Fruit fly (Drosophila melanogaster) whole organism, embryonic: Measurements from ENCODE around the gene CG34253.

Source experiments
- Atf-2 ChIP-seq: fragments of 200-800 bp; sonication (Bioruptor generic); optimal IDR thresholded peaks from 2 replicates; lab custom pipeline; 2016; ENCODE audit warnings: missing biosample characterization, missing genetic modification characterization
- CG10366 ChIP-seq: fragments of 200-800 bp; sonication (Bioruptor generic); IDR thresholded peaks from 2 replicates; pipeline ENCODE4 v1.3.6; 2022; ENCODE audit warnings: missing biosample characterization, missing genetic modification characterization
- CG10431 ChIP-seq: fragments of 200-800 bp; sonication (Bioruptor generic); optimal IDR thresholded peaks from 3 replicates; lab custom pipeline; 2018; ENCODE audit warnings: missing biosample characterization, mild to moderate bottlenecking, missing genetic modification characterization
- CG14710 ChIP-seq: fragments of 200-800 bp; sonication (Bioruptor generic); optimal IDR thresholded peaks from 3 replicates; lab custom pipeline; 2019; ENCODE audit warnings: missing biosample characterization, mild to moderate bottlenecking, missing genetic modification characterization, moderate library complexity
- CG1529 ChIP-seq: fragments of 200-800 bp; sonication (Bioruptor generic); optimal IDR thresholded peaks from 3 replicates; lab custom pipeline; 2018; ENCODE audit warnings: missing biosample characterization, missing genetic modification characterization
- CG15696 ChIP-seq: fragments of 200-800 bp; sonication (Bioruptor generic); optimal IDR thresholded peaks from 2 replicates; lab custom pipeline; 2019; ENCODE audit warnings: missing biosample characterization, mild to moderate bottlenecking, missing genetic modification characterization, moderate library complexity
- CG1603 ChIP-seq: fragments of 200-800 bp; sonication (Bioruptor generic); optimal IDR thresholded peaks from 2 replicates; lab custom pipeline; 2019; ENCODE audit warnings: missing biosample characterization, mild to moderate bottlenecking, missing genetic modification characterization, moderate library complexity
- CG31365 ChIP-seq: fragments of 200-800 bp; sonication (Bioruptor generic); optimal IDR thresholded peaks from 2 replicates; lab custom pipeline; 2018; ENCODE audit warnings: missing biosample characterization, mild to moderate bottlenecking, missing genetic modification characterization
- CG32772 ChIP-seq: fragments of 200-800 bp; sonication (Bioruptor generic); IDR thresholded peaks from 2 replicates; pipeline ENCODE4 v1.3.6; 2022; ENCODE audit warnings: missing biosample characterization, missing genetic modification characterization
- CG3838 ChIP-seq: fragments of 200-800 bp; sonication (Bioruptor generic); optimal IDR thresholded peaks from 3 replicates; lab custom pipeline; 2016; ENCODE audit warnings: missing biosample characterization, missing genetic modification characterization
- CG4404 ChIP-seq: fragments of 200-800 bp; sonication (Bioruptor generic); IDR thresholded peaks from 2 replicates; pipeline ENCODE4 v1.3.6; 2022; ENCODE audit warnings: missing biosample characterization, missing genetic modification characterization
- CG6683 ChIP-seq: fragments of 200-800 bp; sonication (Bioruptor generic); optimal IDR thresholded peaks from 2 replicates; lab custom pipeline; 2017; ENCODE audit warnings: missing biosample characterization, mild to moderate bottlenecking, missing genetic modification characterization, missing genetic modification reagents
- CG6689 ChIP-seq: fragments of 200-800 bp; sonication (Bioruptor generic); IDR thresholded peaks from 2 replicates; pipeline ENCODE4 v1.3.6; 2022; ENCODE audit warnings: missing biosample characterization, missing genetic modification characterization
- CG6791 ChIP-seq: fragments of 200-800 bp; sonication (Bioruptor generic); IDR thresholded peaks from 3 replicates; pipeline ENCODE4 v1.3.6; 2022; ENCODE audit warnings: missing biosample characterization, missing genetic modification characterization; ENCODE audit not compliant: partially characterized antibody
- CG8359 ChIP-seq: fragments of 200-800 bp; sonication (Bioruptor generic); optimal IDR thresholded peaks from 2 replicates; lab custom pipeline; 2017; ENCODE audit warnings: missing biosample characterization, mild to moderate bottlenecking, missing genetic modification characterization, borderline replicate concordance
- CHES-1-like ChIP-seq: fragments of 200-800 bp; sonication (Bioruptor generic); optimal IDR thresholded peaks from 2 replicates; lab custom pipeline; 2016; ENCODE audit warnings: missing biosample characterization, missing genetic modification characterization
- CTCF ChIP-seq: fragments of 200-800 bp; sonication (Bioruptor generic); optimal IDR thresholded peaks from 2 replicates; lab custom pipeline; 2017; ENCODE audit warnings: missing biosample characterization, mild to moderate bottlenecking, missing genetic modification characterization, moderate library complexity
- D19A ChIP-seq: fragments of 200-800 bp; optimal IDR thresholded peaks from 3 replicates; lab custom pipeline; 2019; ENCODE audit warnings: missing biosample characterization, mild to moderate bottlenecking, missing genetic modification characterization, moderate library complexity
- Dbx ChIP-seq: fragments of 200-800 bp; sonication (Bioruptor generic); IDR thresholded peaks from 3 replicates; pipeline ENCODE4 v1.3.6; 2022; ENCODE audit warnings: missing biosample characterization, missing genetic modification characterization
- Dip3 ChIP-seq: fragments of 200-800 bp; sonication (Bioruptor generic); optimal IDR thresholded peaks from 3 replicates; lab custom pipeline; 2016; ENCODE audit warnings: missing biosample characterization, missing genetic modification characterization
- Dp ChIP-seq: fragments of 200-800 bp; sonication (Bioruptor generic); optimal IDR thresholded peaks from 2 replicates; lab custom pipeline; 2018; ENCODE audit warnings: missing biosample characterization, mild to moderate bottlenecking, missing genetic modification characterization, moderate library complexity
- Drgx ChIP-seq: fragments of 200-800 bp; sonication (Bioruptor generic); IDR thresholded peaks from 2 replicates; pipeline ENCODE4 v1.3.6; 2022; ENCODE audit warnings: missing biosample characterization, missing genetic modification characterization
- Elba2 ChIP-seq: fragments of 200-800 bp; sonication (Bioruptor generic); optimal IDR thresholded peaks from 3 replicates; lab custom pipeline; 2016; ENCODE audit warnings: missing biosample characterization, missing genetic modification characterization
- Gug ChIP-seq: fragments of 200-800 bp; sonication (Bioruptor generic); IDR thresholded peaks from 4 replicates; pipeline ENCODE4 v1.3.6; 2022; ENCODE audit warnings: missing biosample characterization, missing genetic modification characterization
- Hr51 ChIP-seq, 2 experiments: fragments of 200-800 bp; sonication (Bioruptor generic); optimal IDR thresholded peaks; 2 replicates in 1 of 2; 3 replicates in 1 of 2; lab custom pipeline; 2016 to 2018; ENCODE audit warnings: missing biosample characterization in 2 of 2, missing genetic modification characterization in 2 of 2, mild to moderate bottlenecking in 1 of 2, moderate library complexity in 1 of 2
- Hr78 ChIP-seq, 2 experiments: fragments of 200-800 bp in 1 of 2; fragments of >200 bp in 1 of 2; sonication (Bioruptor generic) in 1 of 2; optimal IDR thresholded peaks; 2 replicates each; lab custom pipeline; 2017 to 2019; ENCODE audit warnings: missing biosample characterization in 2 of 2, missing genetic modification characterization in 2 of 2, mild to moderate bottlenecking in 1 of 2, moderate library complexity in 1 of 2
- Lhr ChIP-seq: fragments of 200-800 bp; sonication (Bioruptor generic); optimal IDR thresholded peaks from 3 replicates; lab custom pipeline; 2017; ENCODE audit warnings: mild to moderate bottlenecking, missing biosample characterization, missing genetic modification reagents, missing genetic modification characterization
- NC2α ChIP-seq: fragments of 200-800 bp; sonication (Bioruptor generic); optimal IDR thresholded peaks from 2 replicates; lab custom pipeline; 2016; ENCODE audit warnings: missing biosample characterization, missing genetic modification characterization
- NK7.1 ChIP-seq: fragments of 200-800 bp; sonication (Bioruptor generic); optimal IDR thresholded peaks from 3 replicates; lab custom pipeline; 2016; ENCODE audit warnings: missing biosample characterization, missing genetic modification characterization
- Nf-YB ChIP-seq: fragments of 200-800 bp; sonication (Bioruptor generic); optimal IDR thresholded peaks from 3 replicates; lab custom pipeline; 2019; ENCODE audit warnings: missing biosample characterization, mild to moderate bottlenecking, missing genetic modification characterization, moderate library complexity
- Optix ChIP-seq: fragments of 200-800 bp; sonication (Bioruptor generic); IDR thresholded peaks from 3 replicates; pipeline ENCODE4 v1.3.6; 2022; ENCODE audit warnings: missing biosample characterization, missing genetic modification characterization
- TFAM ChIP-seq: fragments of 200-800 bp; sonication (Bioruptor generic); optimal IDR thresholded peaks from 2 replicates; lab custom pipeline; 2017; ENCODE audit warnings: missing biosample characterization, missing genetic modification characterization, inconsistent platforms
- Usf ChIP-seq: fragments of 200-800 bp; sonication (Bioruptor generic); optimal IDR thresholded peaks from 2 replicates; lab custom pipeline; 2017; ENCODE audit warnings: missing genotype, missing biosample characterization, missing genetic modification characterization
- cad ChIP-seq: fragments of >200 bp; optimal IDR thresholded peaks from 2 replicates; lab custom pipeline; 2017; ENCODE audit warnings: missing biosample characterization, missing genetic modification characterization
- corto ChIP-seq: fragments of 200-800 bp; sonication (Bioruptor generic); optimal IDR thresholded peaks from 2 replicates; lab custom pipeline; 2016; ENCODE audit warnings: missing biosample characterization, mild to moderate bottlenecking, missing genetic modification characterization, moderate library complexity
- ems ChIP-seq: fragments of 200-800 bp; sonication (Bioruptor generic); optimal IDR thresholded peaks from 3 replicates; lab custom pipeline; 2016; ENCODE audit warnings: missing biosample characterization, missing genetic modification characterization
- exex ChIP-seq: fragments of 200-800 bp; sonication (Bioruptor generic); optimal IDR thresholded peaks from 4 replicates; lab custom pipeline; 2018; ENCODE audit warnings: missing biosample characterization, mild to moderate bottlenecking, missing genetic modification characterization, moderate library complexity
- fd3F ChIP-seq: fragments of 200-800 bp; sonication (Bioruptor generic); optimal IDR thresholded peaks from 2 replicates; lab custom pipeline; 2018; ENCODE audit warnings: missing biosample characterization, mild to moderate bottlenecking, missing genetic modification characterization, moderate library complexity
- gfzf ChIP-seq: fragments of 200-800 bp; sonication (Bioruptor generic); optimal IDR thresholded peaks from 2 replicates; lab custom pipeline; 2016; ENCODE audit warnings: missing biosample characterization, mild to moderate bottlenecking, missing genetic modification characterization, moderate library complexity
- gt ChIP-seq: fragments of 200-800 bp; sonication (Bioruptor generic); IDR thresholded peaks from 2 replicates; pipeline ENCODE4 v1.3.6; 2022; ENCODE audit warnings: missing biosample characterization, missing genetic modification characterization
- ind ChIP-seq: fragments of 200-800 bp; sonication (Bioruptor generic); optimal IDR thresholded peaks from 3 replicates; lab custom pipeline; 2016; ENCODE audit warnings: missing biosample characterization, missing genetic modification characterization
- knrl ChIP-seq: fragments of 200-800 bp; sonication (Bioruptor generic); IDR thresholded peaks from 3 replicates; pipeline ENCODE4 v1.3.6; 2022; ENCODE audit warnings: missing biosample characterization, missing genetic modification characterization; ENCODE audit not compliant: partially characterized antibody
- nerfin-2 ChIP-seq: fragments of 200-800 bp; sonication (Bioruptor generic); IDR thresholded peaks from 2 replicates; pipeline ENCODE4 v1.3.6; 2022; ENCODE audit warnings: missing biosample characterization, missing genetic modification characterization; ENCODE audit not compliant: partially characterized antibody
- otp ChIP-seq: fragments of 200-800 bp; sonication (Bioruptor generic); IDR thresholded peaks from 3 replicates; pipeline ENCODE4, ENCODE4 v1.3.6; 2022; ENCODE audit warnings: missing biosample characterization, missing genetic modification characterization
- pros ChIP-seq: fragments of 200-800 bp; sonication (Bioruptor generic); optimal IDR thresholded peaks from 3 replicates; lab custom pipeline; 2019; ENCODE audit warnings: missing biosample characterization, mild to moderate bottlenecking, missing genetic modification characterization, moderate library complexity
- ro ChIP-seq: fragments of 200-800 bp; sonication (Bioruptor generic); IDR thresholded peaks from 2 replicates; pipeline ENCODE4 v1.3.6; 2022; ENCODE audit warnings: missing biosample characterization, missing genetic modification characterization
- sd ChIP-seq: fragments of 200-800 bp; sonication (Bioruptor generic); optimal IDR thresholded peaks from 3 replicates; lab custom pipeline; 2018; ENCODE audit warnings: missing biosample characterization, mild to moderate bottlenecking, missing genetic modification characterization, moderate library complexity
- slbo ChIP-seq: fragments of 200-800 bp; sonication (Bioruptor generic); IDR thresholded peaks from 2 replicates; pipeline ENCODE4 v1.3.6; 2022; ENCODE audit warnings: missing biosample characterization, missing genetic modification characterization
- trem ChIP-seq: fragments of 200-800 bp; optimal IDR thresholded peaks from 3 replicates; lab custom pipeline; 2019; ENCODE audit warnings: missing biosample characterization, mild to moderate bottlenecking, missing genetic modification characterization, moderate library complexity
- usp ChIP-seq: fragments of >200 bp; optimal IDR thresholded peaks from 2 replicates; lab custom pipeline; 2017; ENCODE audit warnings: missing biosample characterization, missing genetic modification characterization
- zfh1 ChIP-seq: fragments of 200-800 bp; sonication (Bioruptor generic); IDR thresholded peaks from 3 replicates; pipeline ENCODE4 v1.3.6; 2022; ENCODE audit warnings: missing biosample characterization, missing genetic modification characterization
- zfh2 ChIP-seq: fragments of 200-800 bp; sonication (Bioruptor generic); optimal IDR thresholded peaks from 2 replicates; lab custom pipeline; 2016; ENCODE audit warnings: missing biosample characterization, missing genetic modification characterization

Gene CG34253

dm6 chr3L:18112669-18113068 lies 25.5 kb upstream of the CG34253 start, which contains the start of the genes CG32195 and CG7341 (continued):
- TF ChIP-seq Optix: no peak
- no peak for TF ChIP-seq CG31365 (tag; lab: Kevin White, UChicago)
- TF ChIP-seq TFAM: no peak
- TF ChIP-seq Lhr (GFP tag; lab: Kevin White, UChicago): no peak
- TF ChIP-seq CG8359 (GFP tag; lab: Kevin White, UChicago): no peak
- no peak for TF ChIP-seq Nf-YB (GFP tag; lab: Kevin White, UChicago)
- no peak for TF ChIP-seq Usf (GFP tag; lab: Kevin White, UChicago)
- TF ChIP-seq Gug (GFP tag; lab: Robert Waterston, UW): no peak
- TF ChIP-seq ems (GFP tag; lab: Kevin White, UChicago): no peak
- no peak for TF ChIP-seq Hr78 (GFP tag; optimal IDR thresholded peaks at IDR 0.05; lab: Kevin White, UChicago)
- no peak for TF ChIP-seq zfh1
- no peak for TF ChIP-seq usp (GFP tag; lab: Kevin White, UChicago)
- no peak for TF ChIP-seq CG15696 (tag; lab: Kevin White, UChicago)
- no peak for TF ChIP-seq ro (GFP tag; lab: Robert Waterston, UW)
- no peak for TF ChIP-seq Elba2 (GFP tag; lab: Kevin White, UChicago)
- no peak for TF ChIP-seq Dbx (GFP tag; lab: Robert Waterston, UW)
- TF ChIP-seq Dp (GFP tag; lab: Kevin White, UChicago): peak; percentile 94
- TF ChIP-seq slbo (GFP tag; lab: Robert Waterston, UW): no peak
- TF ChIP-seq gt: no peak
- no peak for TF ChIP-seq Dip3 (GFP tag; lab: Kevin White, UChicago)
- TF ChIP-seq trem: peak; percentile 25
- TF ChIP-seq CG10431 (GFP tag; lab: Kevin White, UChicago): no peak
- peak; percentile 37; the same call in 2 of the 3 replicates for TF ChIP-seq knrl (GFP tag; lab: Robert Waterston, UW)
- no peak for TF ChIP-seq ind (GFP tag; lab: Kevin White, UChicago)
- TF ChIP-seq corto (GFP tag; lab: Kevin White, UChicago): no peak
- no peak for TF ChIP-seq CG10366 (GFP tag; lab: Robert Waterston, UW)
- peak; percentile 31 for TF ChIP-seq CG1603
- no peak for TF ChIP-seq CG6683 (GFP tag; lab: Kevin White, UChicago)
- TF ChIP-seq otp (GFP tag; lab: Robert Waterston, UW): no peak
- no peak for TF ChIP-seq CG3838 (GFP tag; lab: Kevin White, UChicago)
- peak; percentile 90 for TF ChIP-seq nerfin-2 (GFP tag; lab: Robert Waterston, UW)
- peak; percentile 21 for TF ChIP-seq CG14710 (tag; lab: Kevin White, UChicago)
- TF ChIP-seq CG1529 (GFP tag; lab: Kevin White, UChicago): no peak
- no peak for TF ChIP-seq CG32772
- TF ChIP-seq CTCF (GFP tag; lab: Kevin White, UChicago): peak; percentile 29
- peak; percentile 85 for TF ChIP-seq CG6791
- TF ChIP-seq CHES-1-like (GFP tag; lab: Kevin White, UChicago): no peak
- no peak for TF ChIP-seq pros (GFP tag; lab: Kevin White, UChicago)
- peak; percentile 77 for TF ChIP-seq sd (tag; lab: Kevin White, UChicago)
- TF ChIP-seq Atf-2 (GFP tag; lab: Kevin White, UChicago): no peak
- no peak for TF ChIP-seq Drgx (GFP tag; lab: Robert Waterston, UW)
- no peak for TF ChIP-seq NC2α (GFP tag; lab: Kevin White, UChicago)
- no peak for TF ChIP-seq gfzf
- no peak for TF ChIP-seq NK7.1 (GFP tag; lab: Kevin White, UChicago)
- no peak for TF ChIP-seq zfh2 (GFP tag; lab: Kevin White, UChicago)
- TF ChIP-seq fd3F (GFP tag; lab: Kevin White, UChicago): no peak
- TF ChIP-seq CG4404: no peak
- no peak for TF ChIP-seq CG6689 (GFP tag; lab: Robert Waterston, UW)
- no peak for TF ChIP-seq Hr51 (GFP tag; optimal IDR thresholded peaks at IDR 0.05; lab: Kevin White, UChicago)
- TF ChIP-seq D19A: peak; percentile 84
- no peak for TF ChIP-seq exex (tag; lab: Kevin White, UChicago)
- no peak for TF ChIP-seq cad (GFP tag; lab: Kevin White, UChicago)
